Fruit fly (Drosophila melanogaster) S2 (cell line): ENCODE results near the gene CG31459.

ENCODE experiments used
- CG8478 ChIP-seq: fragments of >200 bp; optimal IDR thresholded peaks from 2 replicates; lab custom pipeline; 2018
- CTCF ChIP-seq, 2 experiments: fragments of >200 bp; optimal IDR thresholded peaks; 2 replicates each; lab custom pipeline; 2018

DNA sequence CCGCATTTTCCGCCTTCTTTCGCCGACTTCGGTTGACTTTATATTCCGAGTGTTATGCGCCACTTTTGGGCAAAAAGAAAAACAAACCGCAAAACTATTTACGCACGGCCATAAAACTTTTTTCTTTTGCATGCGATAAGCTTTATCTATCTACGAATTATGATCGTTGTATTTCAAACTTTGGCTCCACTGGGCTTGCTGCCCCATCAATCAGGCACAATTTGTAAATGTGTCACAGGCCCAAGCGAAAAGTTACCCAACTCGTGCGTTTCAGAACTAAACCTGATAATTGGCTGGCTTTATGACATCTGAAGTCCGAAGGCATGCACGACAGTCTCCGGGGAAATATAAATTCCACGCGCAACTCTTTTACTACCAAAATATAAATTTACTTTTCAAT, 6.7 kb upstream of the CG31459 start:
- TF ChIP-seq CG8478 (lab: Kevin White, UChicago) (no peak), CTCF (optimal IDR thresholded peaks at IDR 0.05; lab: Kevin White, UChicago) (no peak)
